Worm (Caenorhabditis elegans): ENCODE data around the gene M02B7.7.

M02B7.7 gene

ce11 chrIV:3807092-3807491 lies at the start of gene M02B7.7:
Gene M02B7.7, minus strand, starts transcription at chrIV:3807192.
- TF ChIP-seq nhr-76 (tag; optimal IDR thresholded peaks at IDR 0.05) (no peak), C16A3.4 (tag; optimal IDR thresholded peaks at IDR 0.05) (no peak), efl-1 (optimal IDR thresholded peaks at IDR 0.05) (no peak), efl-1 (GFP tag; optimal IDR thresholded peaks at IDR 0.05 in 1 of 2) (peak in 1 of 2 experiments; percentile 52)

- TF ChIP-seq C16A3.4 (tag; optimal IDR thresholded peaks at IDR 0.05) (no peak), sptf-1 (tag; optimal IDR thresholded peaks at IDR 0.05) (no peak), vab-15 (tag; optimal IDR thresholded peaks at IDR 0.05) (no peak), efl-1 (optimal IDR thresholded peaks at IDR 0.05) (no peak), efl-1 (GFP tag; optimal IDR thresholded peaks at IDR 0.05 in 1 of 2) (no peak), ceh-63 (GFP tag; optimal IDR thresholded peaks at IDR 0.05) (no peak), sup-37 (GFP tag; optimal IDR thresholded peaks at IDR 0.05) (no peak), aha-1 (tag; optimal IDR thresholded peaks at IDR 0.05) (no peak), tbx-2 (tag; optimal IDR thresholded peaks at IDR 0.05) (no peak), snu-23 (GFP tag; optimal IDR thresholded peaks at IDR 0.05) (no peak), lin-14 (GFP tag; optimal IDR thresholded peaks at IDR 0.05) (no peak), tlp-1 (tag; optimal IDR thresholded peaks at IDR 0.05) (no peak)
Observed at ce11 chrIV:3856190-3856589, 49.2 kb upstream of the M02B7.7 start.

- TF ChIP-seq sox-4 (tag; optimal IDR thresholded peaks at IDR 0.05), result no peak
- no peak for TF ChIP-seq ceh-88 (GFP tag; IDR thresholded peaks at IDR 0.05)
- no peak for TF ChIP-seq aly-2 (tag; optimal IDR thresholded peaks at IDR 0.05)
- no peak for TF ChIP-seq lsy-2 (tag; optimal IDR thresholded peaks at IDR 0.05)
- no peak for TF ChIP-seq nhr-28 (tag; optimal IDR thresholded peaks at IDR 0.05)
- no peak for TF ChIP-seq Y116A8C.19 (tag; optimal IDR thresholded peaks at IDR 0.05; ENCODE audit: borderline replicate concordance)
- no peak for TF ChIP-seq isw-1 (GFP tag; IDR thresholded peaks at IDR 0.05)
- TF ChIP-seq ces-1 (GFP tag; optimal IDR thresholded peaks at IDR 0.05), result no peak
- TF ChIP-seq F16B12.6 (tag; optimal IDR thresholded peaks at IDR 0.05), result no peak
- TF ChIP-seq unc-86 (tag; optimal IDR thresholded peaks at IDR 0.05), result no peak
- TF ChIP-seq nhr-85 (tag), result no peak
- TF ChIP-seq aha-1 (tag; optimal IDR thresholded peaks at IDR 0.05), result no peak
- TF ChIP-seq unc-30 (tag; optimal IDR thresholded peaks at IDR 0.05), result no peak
- no peak for TF ChIP-seq ets-5 (GFP tag; IDR thresholded peaks at IDR 0.05)
- no peak for TF ChIP-seq nhr-20 (tag; optimal IDR thresholded peaks at IDR 0.05)
- no peak for TF ChIP-seq sptf-1 (tag; optimal IDR thresholded peaks at IDR 0.05)
- no peak for TF ChIP-seq lin-35 (GFP tag; optimal IDR thresholded peaks at IDR 0.05)
Observed at ce11 chrIV:3855543-3855942, 48.6 kb upstream of the M02B7.7 start, which contains the start of gene zag-1. Gene zag-1, plus strand, starts transcription at chrIV:3855843.

ce11 chrIV:3854606-3855005 lies 47.6 kb upstream of the M02B7.7 start:
- TF ChIP-seq egl-13 (tag; optimal IDR thresholded peaks at IDR 0.05), result no peak
- no peak for TF ChIP-seq efl-3 (GFP tag; optimal IDR thresholded peaks at IDR 0.05)
- peak; percentile 16 for TF ChIP-seq dsc-1 (tag; optimal IDR thresholded peaks at IDR 0.05)
- TF ChIP-seq tlp-1 (tag; optimal IDR thresholded peaks at IDR 0.05), result no peak
- no peak for TF ChIP-seq jun-1 (tag; optimal IDR thresholded peaks at IDR 0.05)
- TF ChIP-seq mef-2 (tag; optimal IDR thresholded peaks at IDR 0.05), result no peak
- TF ChIP-seq lin-14 (GFP tag; optimal IDR thresholded peaks at IDR 0.05), result peak; percentile 25

ce11 chrIV:3853557-3853956 lies 46.6 kb upstream of the M02B7.7 start:
- TF ChIP-seq ztf-11 (tag; optimal IDR thresholded peaks at IDR 0.05), result no peak
- no peak for TF ChIP-seq C34B4.2 (tag; optimal IDR thresholded peaks at IDR 0.05)
- TF ChIP-seq lsy-2 (tag; optimal IDR thresholded peaks at IDR 0.05), result no peak
- TF ChIP-seq dsc-1 (tag; optimal IDR thresholded peaks at IDR 0.05), result peak; percentile 95
- no peak for TF ChIP-seq tbx-2 (tag; optimal IDR thresholded peaks at IDR 0.05)
- peak; percentile 80 for TF ChIP-seq fkh-4 (tag; optimal IDR thresholded peaks at IDR 0.05; ENCODE audit: borderline replicate concordance)
- no peak for TF ChIP-seq F16B12.6 (tag; optimal IDR thresholded peaks at IDR 0.05)
- no peak for TF ChIP-seq ceh-63 (GFP tag; optimal IDR thresholded peaks at IDR 0.05)

Data from whole organism, L1 larva.